Worm (Caenorhabditis elegans): Measurements from ENCODE around the gene lips-8.

- TF ChIP-seq hif-1 (tag; optimal IDR thresholded peaks at IDR 0.05): no peak
- no peak for TF ChIP-seq snpc-4 (tag; optimal IDR thresholded peaks at IDR 0.05)
- TF ChIP-seq nhr-111 (GFP tag; optimal IDR thresholded peaks at IDR 0.05): no peak
- TF ChIP-seq nhr-6 (tag; optimal IDR thresholded peaks at IDR 0.05): no peak
- TF ChIP-seq unc-39 (tag; optimal IDR thresholded peaks at IDR 0.05): no peak
- no peak for TF ChIP-seq pha-4 (GFP tag; IDR thresholded peaks at IDR 0.05)
- no peak for TF ChIP-seq pha-4 (tag; optimal IDR thresholded peaks at IDR 0.05)
- no peak for TF ChIP-seq ama-1 (optimal IDR thresholded peaks at IDR 0.05)
- TF ChIP-seq zfp-3 (GFP tag; conservative IDR thresholded peaks at IDR 0.05): no peak
- TF ChIP-seq zag-1 (tag; optimal IDR thresholded peaks at IDR 0.05): no peak
- no peak for TF ChIP-seq egl-27 (tag; optimal IDR thresholded peaks at IDR 0.05)
- no peak for TF ChIP-seq nhr-237 (tag; optimal IDR thresholded peaks at IDR 0.05)
Measured at ce11 chrX:14929512-14929911, 31.2 kb downstream of the lips-8 start.

All from whole organism, L4 larva.